Worm (Caenorhabditis elegans) whole organism, L4 larva: ENCODE data around the gene T12A7.6.

Experiments used
- lin-15B ChIP-seq: fragments of 150-350 bp; sonication (generic microtip); optimal IDR thresholded peaks from 3 replicates; lab custom pipeline; 2014; ENCODE audit warnings: missing biosample characterization, missing genetic modification characterization
- lir-3 ChIP-seq: sonication (generic microtip); optimal IDR thresholded peaks from 2 replicates; lab custom pipeline; 2016; ENCODE audit warnings: mild to moderate bottlenecking, missing genetic modification characterization, missing compliant biosample characterization
- mdl-1 ChIP-seq, 2 experiments: fragments of 150-350 bp in 1 of 2; sonication (generic microtip) in 1 of 2; optimal IDR thresholded peaks; 2 replicates each; lab custom pipeline; 2014 to 2017; ENCODE audit warnings: missing biosample characterization in 2 of 2, missing genetic modification characterization in 2 of 2
- nhr-25 ChIP-seq: sonication (generic microtip); optimal IDR thresholded peaks from 2 replicates; lab custom pipeline; 2017; ENCODE audit warnings: missing genetic modification characterization, mild to moderate bottlenecking, missing compliant biosample characterization, antibody characterized with exemption, moderate library complexity, borderline replicate concordance; ENCODE audit not compliant: insufficient read depth
- unc-62 ChIP-seq, 3 experiments: fragments of 150-350 bp in 1 of 3; sonication (generic microtip); optimal IDR thresholded peaks in 2 of 3; peaks in 1 of 3; 1 replicate in 1 of 3; 2 replicates in 2 of 3; lab custom pipeline; 2014 to 2017; ENCODE audit warnings: missing biosample characterization in 3 of 3, missing genetic modification characterization in 3 of 3, missing genetic modification reagents in 3 of 3, missing genotype in 1 of 3
- zag-1 ChIP-seq: fragments of 150-350 bp; optimal IDR thresholded peaks from 2 replicates; lab custom pipeline; 2014; ENCODE audit warnings: missing biosample characterization, missing genetic modification characterization
- ztf-7 ChIP-seq: fragments of 150-350 bp; optimal IDR thresholded peaks from 2 replicates; lab custom pipeline; 2014; ENCODE audit warnings: missing biosample characterization, missing genetic modification characterization

DNA sequence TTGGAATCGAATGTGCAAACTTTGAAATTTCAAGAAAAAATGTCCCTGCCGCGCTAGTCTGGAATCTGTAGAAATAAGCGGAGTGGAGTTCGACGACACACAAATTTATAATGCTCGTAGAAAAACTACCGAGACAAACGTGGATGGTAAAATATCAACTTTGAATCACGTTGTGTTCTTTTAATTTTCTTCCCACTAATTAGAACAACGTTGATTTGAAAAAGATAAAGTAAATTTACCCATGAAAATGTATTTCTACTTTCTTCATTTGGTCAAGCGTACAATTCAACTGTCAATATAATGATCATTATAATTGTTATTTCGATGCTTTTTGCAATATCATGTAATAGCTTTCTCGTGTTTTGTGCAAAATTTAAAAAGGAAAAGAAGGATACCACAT is 6.6 kb upstream of the T12A7.6 start, which contains the start of gene K01A6.5:
- no peak for TF ChIP-seq zag-1 (tag; lab: Kevin White, UChicago)
- TF ChIP-seq nhr-25 (tag; lab: Kevin White, UChicago) = no peak
- no peak for TF ChIP-seq unc-62 (GFP tag; optimal IDR thresholded peaks at IDR 0.05 in 1 of 2; lab: Kevin White, UChicago)
- no peak for TF ChIP-seq unc-62 (tag; optimal IDR thresholded peaks at IDR 0.05; lab: Kevin White, UChicago)
- TF ChIP-seq mdl-1 (tag; optimal IDR thresholded peaks at IDR 0.05; lab: Kevin White, UChicago) = no peak
- no peak for TF ChIP-seq lin-15B (tag; lab: Kevin White, UChicago)
- TF ChIP-seq lir-3 (tag; lab: Kevin White, UChicago) = no peak
- TF ChIP-seq ztf-7 (tag; lab: Kevin White, UChicago) = no peak
